Worm (Caenorhabditis elegans): Measurements from ENCODE around the gene F59A6.11.

The F59A6.11 gene

ce11 chrII:4999122-4999521, 565 bp upstream of the F59A6.11 start, which contains the start of gene citk-2 (continued):
- peak; percentile 90 for TF ChIP-seq isw-1 (GFP tag; IDR thresholded peaks at IDR 0.05)
- TF ChIP-seq ces-1 (GFP tag; optimal IDR thresholded peaks at IDR 0.05): no peak
- peak; percentile 61 for TF ChIP-seq nhr-77 (tag; optimal IDR thresholded peaks at IDR 0.05)
- peak; percentile 92 for TF ChIP-seq aly-2 (tag; optimal IDR thresholded peaks at IDR 0.05)
- TF ChIP-seq F16B12.6 (tag; optimal IDR thresholded peaks at IDR 0.05): peak; percentile 100
- TF ChIP-seq ztf-11 (tag; optimal IDR thresholded peaks at IDR 0.05): peak in 1 of 2 experiments; percentile 78
- TF ChIP-seq tbx-2 (tag; optimal IDR thresholded peaks at IDR 0.05): peak; percentile 94
- peak; percentile 90 for TF ChIP-seq snpc-4 (tag; optimal IDR thresholded peaks at IDR 0.05)
- TF ChIP-seq lin-14 (GFP tag; optimal IDR thresholded peaks at IDR 0.05): peak; percentile 88
- TF ChIP-seq jun-1 (tag; optimal IDR thresholded peaks at IDR 0.05): peak; percentile 89
- no peak for TF ChIP-seq ama-1 (optimal IDR thresholded peaks at IDR 0.05)
- TF ChIP-seq lin-39 (tag; optimal IDR thresholded peaks at IDR 0.05): peak; percentile 90
- TF ChIP-seq unc-62 (GFP tag; optimal IDR thresholded peaks at IDR 0.05): no peak
- TF ChIP-seq ceh-63 (GFP tag; optimal IDR thresholded peaks at IDR 0.05): no peak
- TF ChIP-seq fos-1 (tag; optimal IDR thresholded peaks at IDR 0.05): peak; percentile 93
- peak; percentile 85 for TF ChIP-seq egl-13 (tag; optimal IDR thresholded peaks at IDR 0.05)
- TF ChIP-seq sup-37 (GFP tag; optimal IDR thresholded peaks at IDR 0.05): peak; percentile 52
- peak; percentile 79 for TF ChIP-seq pax-3 (tag; optimal IDR thresholded peaks at IDR 0.05)
- TF ChIP-seq tlp-1 (tag; optimal IDR thresholded peaks at IDR 0.05): no peak
- peak; percentile 100 for TF ChIP-seq efl-1 (optimal IDR thresholded peaks at IDR 0.05)
- TF ChIP-seq efl-1 (GFP tag; optimal IDR thresholded peaks at IDR 0.05 in 1 of 2): peak; percentile 100
- TF ChIP-seq elt-2 (tag; optimal IDR thresholded peaks at IDR 0.05): peak; percentile 99
- peak; percentile 60 for TF ChIP-seq ceh-90 (tag; optimal IDR thresholded peaks at IDR 0.05)
- peak; percentile 95 for TF ChIP-seq nhr-85 (tag)
- no peak for TF ChIP-seq pag-3 (tag; optimal IDR thresholded peaks at IDR 0.05; ENCODE audit: borderline replicate concordance, insufficient read depth)
- TF ChIP-seq C16A3.4 (tag; optimal IDR thresholded peaks at IDR 0.05): peak; percentile 92
- peak; percentile 80 for TF ChIP-seq C04F5.9 (tag; optimal IDR thresholded peaks at IDR 0.05)
- TF ChIP-seq nhr-19 (GFP tag; conservative IDR thresholded peaks at IDR 0.05): peak; percentile 93
- TF ChIP-seq mep-1 (tag; optimal IDR thresholded peaks at IDR 0.05): peak; percentile 98
- TF ChIP-seq C34B4.2 (tag; optimal IDR thresholded peaks at IDR 0.05): peak; percentile 45
- TF ChIP-seq dpl-1 (GFP tag; optimal IDR thresholded peaks at IDR 0.05): peak; percentile 100
- TF ChIP-seq xbp-1 (tag; optimal IDR thresholded peaks at IDR 0.05): peak; percentile 94
- TF ChIP-seq lsy-2 (tag; optimal IDR thresholded peaks at IDR 0.05): peak; percentile 95
- no peak for TF ChIP-seq hpl-2 (GFP tag; optimal IDR thresholded peaks at IDR 0.05)
- TF ChIP-seq efl-3 (GFP tag; optimal IDR thresholded peaks at IDR 0.05): peak; percentile 38
- TF ChIP-seq mdl-1 (tag; optimal IDR thresholded peaks at IDR 0.05): peak in 1 of 2 experiments; percentile 67
- TF ChIP-seq nhr-47 (tag; optimal IDR thresholded peaks at IDR 0.05): peak; percentile 96

ce11 chrII:4994939-4995338, 3.6 kb downstream of the F59A6.11 start, which contains the start of gene rnh-1.0:
TSS of gene rnh-1.0 (plus strand) at chrII:4995327.
- TF ChIP-seq unc-130 (tag; optimal IDR thresholded peaks at IDR 0.05) (no peak), efl-1 (optimal IDR thresholded peaks at IDR 0.05) (no peak), efl-1 (GFP tag; optimal IDR thresholded peaks at IDR 0.05 in 1 of 2) (peak; percentile 9 to 93), irx-1 (tag; optimal IDR thresholded peaks at IDR 0.05) (no peak), mef-2 (tag; optimal IDR thresholded peaks at IDR 0.05) (no peak), sup-37 (GFP tag; optimal IDR thresholded peaks at IDR 0.05) (no peak), nhr-77 (tag; optimal IDR thresholded peaks at IDR 0.05) (no peak), nhr-20 (tag; optimal IDR thresholded peaks at IDR 0.05) (no peak), swsn-7 (tag; optimal IDR thresholded peaks at IDR 0.05) (no peak), nhr-237 (tag; optimal IDR thresholded peaks at IDR 0.05) (no peak), egl-27 (tag; optimal IDR thresholded peaks at IDR 0.05) (no peak), zag-1 (tag; optimal IDR thresholded peaks at IDR 0.05) (no peak), nhr-85 (tag) (peak; percentile 74), lin-14 (GFP tag; optimal IDR thresholded peaks at IDR 0.05) (peak; percentile 67), skn-1 (tag; optimal IDR thresholded peaks at IDR 0.05) (peak; percentile 19), dpl-1 (GFP tag; optimal IDR thresholded peaks at IDR 0.05) (peak in 2 of 3 experiments; percentile 28 to 30), ztf-4 (tag; optimal IDR thresholded peaks at IDR 0.05) (no peak), sptf-1 (tag; optimal IDR thresholded peaks at IDR 0.05) (no peak), Y116A8C.19 (tag; optimal IDR thresholded peaks at IDR 0.05; ENCODE audit: borderline replicate concordance) (no peak), sox-4 (tag; optimal IDR thresholded peaks at IDR 0.05) (no peak), nhr-84 (tag; optimal IDR thresholded peaks at IDR 0.05) (no peak), grh-1 (GFP tag; IDR thresholded peaks at IDR 0.05) (no peak), pqm-1 (tag; optimal IDR thresholded peaks at IDR 0.05) (no peak), aly-2 (tag; optimal IDR thresholded peaks at IDR 0.05) (no peak), nhr-71 (tag; optimal IDR thresholded peaks at IDR 0.05) (peak; percentile 25), nhr-19 (GFP tag; conservative IDR thresholded peaks at IDR 0.05) (no peak), tlp-1 (tag; optimal IDR thresholded peaks at IDR 0.05) (no peak)
